Fruit fly (Drosophila melanogaster) whole organism, wandering third instar larva: ENCODE results near the gene CG31729.

Experiments
- CrebA ChIP-seq: fragments of 200-800 bp; sonication (Bioruptor generic); optimal IDR thresholded peaks from 2 replicates; lab custom pipeline; 2016; ENCODE audit warnings: missing biosample characterization, mild to moderate bottlenecking, missing genetic modification characterization, borderline replicate concordance
- Dif ChIP-seq: fragments of 200-275, 200-300 bp; sonication (Bioruptor generic); optimal IDR thresholded peaks from 2 replicates; lab custom pipeline; 2018; ENCODE audit warnings: missing biosample characterization, missing genetic modification characterization; ENCODE audit not compliant: partially characterized antibody
- Hnf4 ChIP-seq: fragments of 200-800 bp; sonication (Bioruptor generic); optimal IDR thresholded peaks from 2 replicates; lab custom pipeline; 2016; ENCODE audit warnings: missing biosample characterization, mild to moderate bottlenecking, missing genetic modification characterization
- Jra ChIP-seq: sonication (Bioruptor generic); optimal IDR thresholded peaks from 2 replicates; lab custom pipeline; 2016; ENCODE audit warnings: missing biosample characterization, missing genetic modification characterization
- dsf ChIP-seq: sonication (Bioruptor generic); optimal IDR thresholded peaks from 2 replicates; lab custom pipeline; 2016; ENCODE audit warnings: missing biosample characterization, missing genetic modification characterization, borderline replicate concordance
- foxo ChIP-seq, 2 experiments: fragments of 200-800 bp; sonication (Bioruptor generic); optimal IDR thresholded peaks; 2 replicates in 1 of 2; 3 replicates in 1 of 2; lab custom pipeline; 2016 to 2017; ENCODE audit warnings: missing biosample characterization in 2 of 2, missing genetic modification characterization in 2 of 2
- jim ChIP-seq: fragments of 175-275, 200-325 bp; sonication (Bioruptor generic); optimal IDR thresholded peaks from 2 replicates; lab custom pipeline; 2016; ENCODE audit warnings: missing biosample characterization, mild to moderate bottlenecking, missing genetic modification characterization
- lola ChIP-seq: fragments of >200 bp; optimal IDR thresholded peaks from 2 replicates; lab custom pipeline; 2017; ENCODE audit warnings: missing biosample characterization, missing genetic modification characterization
- pan ChIP-seq: fragments of >200 bp; optimal IDR thresholded peaks from 2 replicates; lab custom pipeline; 2017
- usp ChIP-seq: fragments of >200 bp; optimal IDR thresholded peaks from 2 replicates; lab custom pipeline; 2017; ENCODE audit warnings: missing biosample characterization, missing genetic modification characterization
- woc ChIP-seq: sonication (Bioruptor generic); optimal IDR thresholded peaks from 2 replicates; lab custom pipeline; 2016; ENCODE audit warnings: missing biosample characterization, mild to moderate bottlenecking, missing genetic modification characterization

- TF ChIP-seq jim (GFP tag; lab: Kevin White, UChicago) (no peak), Dif (GFP tag; lab: Kevin White, UChicago) (no peak), CrebA (GFP tag; lab: Kevin White, UChicago) (no peak), woc (GFP tag; lab: Kevin White, UChicago) (no peak), pan (lab: Kevin White, UChicago) (no peak), usp (GFP tag; lab: Kevin White, UChicago) (no peak), Jra (GFP tag; lab: Kevin White, UChicago) (no peak), dsf (no peak), lola (no peak), Hnf4 (GFP tag; lab: Kevin White, UChicago) (no peak), foxo (GFP tag; optimal IDR thresholded peaks at IDR 0.05; lab: Kevin White, UChicago) (no peak)
These were observed 30.2 kb upstream of the CG31729 start, which contains the start of gene CG31730 for dm6 chr2L:13259643-13260042.
